Fruit fly (Drosophila melanogaster) S2 (cell line): ENCODE results near the gene Tsp5D.

Experiments
- CG8478 ChIP-seq: fragments of >200 bp; optimal IDR thresholded peaks from 2 replicates; lab custom pipeline; 2018
- CTCF ChIP-seq, 2 experiments: fragments of >200 bp; optimal IDR thresholded peaks; 2 replicates each; lab custom pipeline; 2018

Tsp5D gene

DNA sequence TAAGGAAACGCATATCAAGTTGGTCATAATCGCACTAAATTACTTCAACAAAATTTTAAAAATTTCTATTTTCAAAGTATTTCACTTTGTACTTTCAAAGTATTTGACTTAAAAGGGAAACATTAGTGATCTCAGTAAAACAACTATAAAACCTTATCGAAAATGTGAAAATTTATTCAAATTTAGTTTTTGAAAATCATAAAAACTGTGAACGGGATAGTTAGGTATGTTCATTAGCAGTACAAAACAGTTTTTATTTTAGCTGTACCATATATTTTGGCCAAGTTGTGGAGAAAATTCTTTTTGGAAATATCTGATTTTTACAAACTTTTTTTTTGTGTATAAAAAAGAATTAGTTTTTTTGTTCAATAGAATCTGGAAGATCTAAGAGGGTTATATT is 8.3 kb downstream of the Tsp5D start, which contains the start of gene CG43115:
CG43115 (minus strand) TSS at position 101 of the 400 bp plus-strand sequence.
- TF ChIP-seq CTCF (optimal IDR thresholded peaks at IDR 0.05; lab: Kevin White, UChicago) (no peak), CG8478 (lab: Kevin White, UChicago) (no peak)

DNA sequence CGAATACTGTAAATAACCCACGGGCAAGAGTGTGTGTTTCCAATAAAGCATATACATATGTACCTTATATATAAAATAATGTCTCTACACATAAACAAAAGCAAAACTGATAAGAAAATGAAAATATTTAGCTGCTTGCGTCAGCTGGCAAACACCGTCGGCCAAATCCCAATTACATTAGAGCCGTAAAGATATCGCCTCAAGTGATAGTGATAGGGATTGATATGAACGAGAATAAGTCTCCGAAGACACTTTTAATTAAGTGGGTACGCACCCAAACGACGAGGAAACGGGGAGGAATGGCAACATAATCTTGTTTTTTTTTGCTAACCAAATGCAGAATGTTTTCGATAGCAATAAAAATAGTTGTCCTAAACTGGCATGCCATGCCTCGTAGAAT is 10.1 kb downstream of the Tsp5D start:
- TF ChIP-seq CG8478 (lab: Kevin White, UChicago) = no peak
- TF ChIP-seq CTCF (optimal IDR thresholded peaks at IDR 0.05; lab: Kevin White, UChicago) = no peak

DNA sequence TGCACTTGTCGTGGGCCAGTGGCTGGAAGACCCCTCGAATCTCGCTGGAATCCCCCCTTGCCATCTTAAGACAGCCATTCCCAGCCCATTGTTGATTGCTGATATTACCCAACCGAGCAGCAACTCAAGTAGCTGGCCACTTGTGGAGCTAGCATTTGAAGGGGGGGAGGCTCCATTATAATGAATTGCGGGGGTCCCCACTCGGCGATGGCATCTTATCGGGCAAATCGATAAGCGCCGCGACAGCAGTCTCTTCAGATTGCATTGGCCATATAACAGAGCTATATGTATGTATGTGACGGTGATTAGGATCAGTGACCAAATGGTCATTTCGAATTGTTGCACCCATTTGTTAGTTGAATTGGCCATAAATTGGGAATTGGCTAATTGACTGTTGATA is 12.5 kb downstream of the Tsp5D start:
- TF ChIP-seq CG8478 (lab: Kevin White, UChicago) = no peak
- no peak for TF ChIP-seq CTCF (optimal IDR thresholded peaks at IDR 0.05; lab: Kevin White, UChicago)

DNA sequence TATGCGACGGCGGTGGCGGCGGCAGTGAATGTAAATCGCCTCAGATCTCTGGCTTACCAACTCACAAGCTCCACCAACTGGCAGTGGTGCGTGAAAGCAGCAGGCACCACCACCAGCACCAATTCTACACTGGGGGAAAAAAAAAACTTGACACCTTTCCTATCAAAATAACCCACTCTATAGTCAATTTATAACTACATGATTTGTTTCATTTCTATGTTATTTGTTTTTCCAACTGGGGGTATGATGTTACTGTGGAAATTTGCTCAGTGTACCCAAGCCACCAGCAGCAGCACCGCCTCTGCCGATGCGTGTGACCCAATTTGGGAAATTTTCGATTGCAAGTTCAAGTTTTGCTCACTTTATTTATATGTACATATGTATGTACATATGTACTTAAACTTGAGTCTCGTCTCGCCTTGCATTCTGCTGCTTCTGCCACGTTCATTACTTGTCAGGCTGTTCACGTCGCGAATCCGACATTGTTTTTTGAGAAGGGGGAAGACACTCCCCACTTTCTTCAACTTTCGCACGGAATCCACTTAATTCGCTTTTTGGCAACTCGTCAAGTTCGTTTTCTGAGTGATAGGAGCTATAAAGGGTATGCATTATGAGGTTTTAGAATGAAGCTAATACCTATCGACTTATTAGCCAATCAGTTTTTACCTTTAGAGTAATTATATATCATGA is 15.4 kb downstream of the Tsp5D start:
- TF ChIP-seq CTCF (optimal IDR thresholded peaks at IDR 0.05; lab: Kevin White, UChicago) (no peak), CG8478 (lab: Kevin White, UChicago) (no peak)

DNA sequence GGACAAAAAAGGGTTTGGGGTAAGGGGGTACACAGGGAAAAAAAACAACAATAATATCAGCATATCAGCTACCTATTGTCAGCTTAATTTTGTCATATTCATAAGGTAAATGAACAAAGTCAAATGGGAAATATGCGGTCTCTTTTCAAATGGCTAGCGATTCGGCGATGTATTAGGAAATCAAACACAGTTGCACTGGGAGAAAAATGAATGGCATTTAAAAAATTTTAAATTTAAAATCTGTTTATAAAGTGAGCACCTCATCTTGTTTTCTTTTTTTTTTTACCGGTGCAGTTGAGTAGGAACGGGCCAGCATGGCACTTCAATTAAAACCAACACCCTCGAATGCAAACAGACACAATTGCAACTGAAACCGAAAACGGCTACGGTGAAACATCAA is 20.6 kb downstream of the Tsp5D start:
- TF ChIP-seq CTCF (optimal IDR thresholded peaks at IDR 0.05; lab: Kevin White, UChicago) (no peak), CG8478 (lab: Kevin White, UChicago) (no peak)

DNA sequence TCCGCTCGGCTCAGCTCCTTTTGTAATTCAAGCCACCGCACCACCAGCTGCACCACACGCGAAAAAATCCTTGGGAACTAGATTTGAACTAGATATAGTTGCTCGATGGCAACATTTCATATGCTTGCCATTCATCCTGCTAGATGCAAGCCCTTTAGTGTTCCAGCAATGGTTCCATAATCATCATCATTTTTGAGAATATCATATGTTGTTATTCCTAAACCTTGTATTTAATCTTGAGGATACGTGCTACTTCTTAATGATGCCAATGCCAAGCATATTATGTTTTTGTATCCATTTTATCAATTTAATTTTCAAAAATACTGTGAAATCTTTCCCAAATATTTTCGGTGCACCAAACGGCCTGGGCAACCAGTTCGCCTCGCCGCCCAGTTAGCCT is 21.8 kb downstream of the Tsp5D start:
- TF ChIP-seq CG8478 (lab: Kevin White, UChicago) = no peak
- TF ChIP-seq CTCF (optimal IDR thresholded peaks at IDR 0.05; lab: Kevin White, UChicago) = no peak

DNA sequence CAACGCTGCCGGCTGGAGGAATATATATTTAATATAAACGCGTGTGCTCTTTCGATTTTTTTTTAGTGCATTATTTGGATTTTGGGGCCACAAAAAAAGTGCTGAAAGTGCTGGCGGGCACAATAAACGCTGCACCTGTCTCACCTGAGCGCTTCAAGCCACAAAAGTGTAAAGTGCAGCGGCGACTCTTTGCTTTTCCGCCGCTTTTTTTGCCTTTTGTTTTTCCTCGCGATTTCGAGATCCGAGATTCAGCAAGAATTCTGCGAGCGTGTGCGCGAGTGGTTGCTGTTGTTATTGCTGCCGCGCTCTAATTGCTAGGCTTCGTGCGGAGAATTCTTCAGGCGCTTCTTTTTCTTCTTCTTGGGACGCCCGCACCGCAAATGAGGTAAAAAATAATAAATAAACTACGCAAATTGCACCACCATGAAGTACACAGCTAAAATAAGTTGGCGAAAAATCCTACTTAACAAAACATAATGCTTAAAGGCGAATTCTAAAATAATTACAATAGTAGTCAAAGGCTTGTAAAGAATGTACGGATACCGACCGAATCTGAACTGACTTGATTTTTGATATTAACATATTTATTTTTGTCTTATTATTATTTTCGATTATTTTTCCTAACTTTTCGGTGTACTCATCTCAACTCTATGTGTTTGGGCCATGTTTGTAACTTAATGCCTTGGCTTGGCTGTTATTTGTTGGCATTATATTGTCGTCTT is 23.6 kb downstream of the Tsp5D start:
- TF ChIP-seq CTCF (optimal IDR thresholded peaks at IDR 0.05; lab: Kevin White, UChicago) (no peak), CG8478 (lab: Kevin White, UChicago) (no peak)

DNA sequence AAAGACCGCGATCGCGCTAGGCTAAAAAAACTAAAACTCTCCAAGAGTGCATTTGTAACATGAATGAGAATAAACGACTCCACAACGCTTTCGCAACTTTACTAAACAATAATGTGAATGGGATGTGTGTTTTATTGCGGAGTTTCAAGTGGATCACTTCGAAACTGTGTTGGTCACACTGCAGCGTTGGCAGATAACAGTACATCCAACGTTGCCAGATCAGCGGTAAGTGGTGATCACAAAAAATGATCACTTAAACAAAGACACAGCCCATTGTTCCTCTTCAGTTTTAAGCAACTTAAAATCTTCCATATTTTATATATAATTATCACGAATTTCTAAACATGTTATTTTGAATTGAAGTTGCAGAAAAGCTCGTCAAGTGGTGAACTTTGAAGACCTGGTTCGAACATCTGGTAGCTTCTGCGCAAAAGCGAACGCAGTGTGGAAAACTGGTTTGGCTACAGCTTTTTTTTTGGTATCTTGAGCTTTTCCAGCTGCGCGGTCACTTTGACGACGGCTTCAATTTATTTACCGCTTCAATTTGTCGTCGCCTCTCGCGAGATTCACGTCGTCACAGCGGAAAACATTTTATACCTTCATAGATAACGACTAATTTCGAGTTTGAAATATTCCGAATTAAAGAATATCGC is 24.2 kb downstream of the Tsp5D start, which contains the start of gene CG5921:
CG5921 (plus strand) TSS at position 547 of the 653 bp plus-strand sequence.
- TF ChIP-seq CG8478 (lab: Kevin White, UChicago) (no peak), CTCF (optimal IDR thresholded peaks at IDR 0.05; lab: Kevin White, UChicago) (no peak)

DNA sequence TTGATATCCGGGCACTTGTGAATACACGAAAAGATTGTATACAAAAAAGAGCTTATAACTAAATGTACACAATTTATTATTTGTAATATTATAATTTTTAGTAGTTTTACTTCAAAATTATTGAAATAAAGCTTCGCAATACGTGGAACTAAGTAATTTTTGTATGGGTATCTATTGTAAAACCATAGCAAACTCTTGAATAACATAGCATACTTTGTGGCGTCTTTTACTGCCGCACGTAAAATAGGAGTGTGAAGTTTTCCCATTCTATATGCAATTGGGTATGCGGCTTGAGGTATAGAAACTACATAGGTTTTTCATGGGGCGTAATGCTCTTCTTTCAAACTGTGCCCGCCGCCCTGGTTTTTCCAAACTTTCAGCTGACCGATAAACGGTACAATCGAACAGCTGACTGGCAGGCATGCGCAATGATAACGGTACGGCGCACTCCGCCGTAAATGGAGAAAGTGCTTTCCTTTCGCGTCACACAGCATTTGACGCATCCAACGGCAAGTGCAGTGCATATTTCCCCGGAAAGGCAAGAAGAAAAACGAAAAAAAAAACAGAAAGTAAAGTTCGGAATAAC is 35.1 kb downstream of the Tsp5D start, which contains the start of gene CG5937:
CG5937 (plus strand) TSS at position 575 of the 586 bp plus-strand sequence.
- no peak for TF ChIP-seq CTCF (optimal IDR thresholded peaks at IDR 0.05; lab: Kevin White, UChicago)
- TF ChIP-seq CG8478 (lab: Kevin White, UChicago) = no peak

DNA sequence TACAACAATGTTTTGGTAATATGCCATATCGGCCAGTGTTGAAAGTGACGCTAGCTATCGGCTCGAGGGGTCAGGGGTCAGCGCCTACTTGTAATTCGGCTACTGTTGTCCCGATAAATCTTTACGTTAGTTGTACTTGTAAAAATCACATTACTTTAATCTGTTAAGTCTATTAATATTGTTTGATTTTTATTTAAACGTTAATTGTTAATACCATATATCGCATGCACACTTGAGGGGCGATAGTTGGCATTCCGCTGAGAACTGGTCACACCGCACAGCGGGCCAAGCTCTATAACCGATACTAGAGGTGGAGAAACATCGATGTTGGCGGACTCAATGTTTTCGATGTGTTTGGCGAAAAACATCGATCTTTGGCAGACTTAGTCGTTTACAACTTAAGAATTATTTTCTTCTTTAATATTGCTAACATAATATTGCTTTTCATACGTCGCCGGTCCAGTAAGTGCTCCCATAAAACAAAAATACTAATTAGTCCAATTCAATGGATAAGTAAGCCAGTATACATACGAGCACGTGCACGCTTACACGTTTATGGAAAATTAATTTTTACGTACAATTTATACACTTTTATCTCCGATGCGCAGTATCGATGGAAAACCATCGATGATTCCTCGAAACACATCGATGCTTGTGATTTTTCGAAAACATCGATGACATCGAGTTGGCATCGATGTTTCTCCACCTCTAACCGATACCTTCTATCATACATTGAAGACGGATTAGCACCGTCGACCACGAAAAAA is 37.3 kb downstream of the Tsp5D start, which contains the start of the genes rux and MCTS1:
rux (minus strand) TSS at position 621 of the 767 bp plus-strand sequence.
MCTS1 (plus strand) TSS at position 713 of the 767 bp plus-strand sequence.
- TF ChIP-seq CG8478 (lab: Kevin White, UChicago) = no peak

DNA sequence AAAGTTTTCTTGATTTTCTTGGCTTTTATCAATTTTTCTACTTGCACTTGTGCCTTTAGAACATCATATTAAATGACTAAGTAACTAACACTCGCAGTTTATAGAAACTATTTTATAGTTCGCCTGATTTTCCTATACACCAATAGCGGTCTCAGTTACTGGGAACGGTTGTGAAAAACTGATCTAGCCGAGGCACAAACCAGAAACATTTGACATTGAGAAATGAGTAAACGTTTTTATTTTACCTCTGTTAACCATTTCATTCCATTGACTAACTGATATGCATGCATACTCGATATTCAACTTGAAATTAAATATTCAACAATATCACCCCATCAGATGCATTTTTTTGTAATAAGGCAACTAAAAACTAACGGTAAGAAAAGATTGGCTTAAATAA is 39.3 kb downstream of the Tsp5D start:
- TF ChIP-seq CG8478 (lab: Kevin White, UChicago) = no peak
- TF ChIP-seq CTCF (optimal IDR thresholded peaks at IDR 0.05; lab: Kevin White, UChicago) = peak; percentile 32 to 72

DNA sequence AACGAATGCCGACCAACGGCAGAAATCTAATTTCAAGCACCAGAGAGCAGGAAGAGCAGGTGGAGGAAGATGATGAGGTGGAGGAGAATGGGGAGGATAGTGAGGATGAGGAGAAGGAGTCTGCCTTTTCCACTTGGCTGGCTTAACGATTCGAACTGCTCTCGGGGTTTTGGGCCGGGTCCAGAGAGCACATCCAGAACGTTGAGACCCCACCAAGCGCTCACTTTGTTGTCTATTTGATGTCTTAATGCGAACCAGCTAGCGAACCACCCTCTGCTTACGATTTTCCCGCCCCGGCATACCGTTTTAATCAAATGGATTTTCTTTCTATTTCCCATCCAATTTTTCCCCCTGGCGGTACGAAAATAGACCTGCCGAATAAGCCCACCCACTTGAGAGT is 39.9 kb downstream of the Tsp5D start:
- TF ChIP-seq CTCF (optimal IDR thresholded peaks at IDR 0.05; lab: Kevin White, UChicago) (no peak), CG8478 (lab: Kevin White, UChicago) (no peak)

DNA sequence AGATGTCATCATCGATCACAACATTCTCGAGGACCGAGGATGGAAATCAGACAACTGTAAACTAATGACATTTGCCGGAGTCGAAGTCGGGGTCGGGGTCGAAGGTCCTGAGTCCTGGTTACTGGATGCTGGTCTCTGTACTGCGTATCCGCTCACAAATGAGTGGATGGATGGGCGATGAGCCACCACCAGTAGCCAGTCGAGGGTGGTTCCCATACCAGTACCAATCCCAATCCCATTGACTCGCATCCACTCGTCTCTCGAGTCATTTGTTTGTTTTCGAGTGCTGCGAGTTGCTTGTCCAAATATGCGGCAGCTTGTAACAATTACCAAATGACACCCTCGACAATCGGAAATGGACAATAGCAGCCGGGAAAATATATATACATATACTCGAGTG is 41.8 kb downstream of the Tsp5D start:
- no peak for TF ChIP-seq CG8478 (lab: Kevin White, UChicago)
- no peak for TF ChIP-seq CTCF (optimal IDR thresholded peaks at IDR 0.05; lab: Kevin White, UChicago)

DNA sequence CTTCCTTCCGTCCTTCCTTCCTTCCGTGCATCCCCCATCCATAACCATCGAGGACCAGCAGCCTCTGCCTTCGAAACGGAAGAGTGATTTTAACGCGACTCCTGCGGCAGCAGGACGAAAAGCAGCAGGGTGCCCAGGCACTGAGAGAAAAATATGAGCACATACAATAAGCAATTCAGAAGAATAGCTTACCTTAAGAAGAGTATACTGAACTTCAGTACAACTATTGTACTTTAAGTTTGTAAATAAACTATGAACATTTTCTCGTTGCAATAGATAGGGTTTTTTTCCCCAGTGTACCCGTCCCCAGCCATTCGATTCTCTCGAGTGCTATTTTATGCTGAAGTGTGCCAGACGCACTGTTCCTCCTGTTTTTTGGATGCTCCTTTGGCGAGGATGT is 43.0 kb downstream of the Tsp5D start:
- TF ChIP-seq CTCF (optimal IDR thresholded peaks at IDR 0.05; lab: Kevin White, UChicago) = no peak
- no peak for TF ChIP-seq CG8478 (lab: Kevin White, UChicago)
